Worm (Caenorhabditis elegans): ENCODE results near the gene prp-8.

DNA sequence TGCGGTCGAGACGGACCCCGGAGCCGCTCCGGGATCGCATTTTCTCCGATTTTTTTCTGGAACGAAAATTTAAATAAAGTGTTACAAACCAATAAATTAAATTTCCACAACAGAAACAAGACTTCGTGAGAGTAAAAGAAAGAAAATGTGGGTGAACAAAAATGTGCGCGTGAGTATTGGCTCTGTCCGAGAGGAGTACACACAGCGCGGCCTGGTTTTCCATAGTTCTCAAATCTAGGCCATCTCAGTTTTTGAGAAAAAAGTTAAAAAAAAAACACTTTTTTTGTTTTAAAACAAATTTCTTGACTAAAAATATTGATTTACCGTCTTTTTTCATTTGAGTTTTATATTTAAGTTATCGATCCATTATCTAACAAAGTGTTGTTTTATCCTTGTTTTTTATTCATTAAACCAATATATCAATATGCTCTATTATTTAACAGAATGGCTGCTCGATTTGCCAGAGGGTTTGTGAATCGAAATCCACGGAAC, 19.6 kb upstream of the prp-8 start, which contains the start of the genes C14B9.8 and mrpl-18:
- TF ChIP-seq nhr-77 (tag; optimal IDR thresholded peaks at IDR 0.05) (no peak), ama-1 (optimal IDR thresholded peaks at IDR 0.05) (no peak), ztf-11 (tag; optimal IDR thresholded peaks at IDR 0.05) (no peak), fos-1 (tag; optimal IDR thresholded peaks at IDR 0.05) (peak; percentile 14), ceh-82 (tag; optimal IDR thresholded peaks at IDR 0.05) (no peak), nhr-25 (tag; optimal IDR thresholded peaks at IDR 0.05) (no peak), nhr-11 (tag; optimal IDR thresholded peaks at IDR 0.05) (no peak), egl-27 (tag; optimal IDR thresholded peaks at IDR 0.05) (no peak), F13H6.1 (tag; optimal IDR thresholded peaks at IDR 0.05) (peak; percentile 54), unc-39 (tag; optimal IDR thresholded peaks at IDR 0.05) (no peak), sma-9 (GFP tag; optimal IDR thresholded peaks at IDR 0.05) (peak; percentile 72), sma-9 (tag; optimal IDR thresholded peaks at IDR 0.05) (no peak), nhr-12 (tag; optimal IDR thresholded peaks at IDR 0.05) (no peak)
